Fruit fly (Drosophila melanogaster) whole organism, embryonic: ENCODE results near the gene CG11562.
A peak's percentile ranks its signal among the peaks of the same experiment; 100 is the strongest.

ENCODE experiments used
- Awh ChIP-seq: fragments of 200-800 bp; sonication (Bioruptor generic); IDR thresholded peaks from 2 replicates; pipeline ENCODE4, ENCODE4 v1.3.6; 2022; ENCODE audit warnings: missing biosample characterization, missing genetic modification characterization
- CG10321 ChIP-seq: fragments of 200-800 bp; sonication (Bioruptor generic); IDR thresholded peaks from 2 replicates; pipeline ENCODE4 v1.3.6; 2022; ENCODE audit warnings: missing biosample characterization, missing genetic modification characterization
- CG10366 ChIP-seq: fragments of 200-800 bp; sonication (Bioruptor generic); IDR thresholded peaks from 2 replicates; pipeline ENCODE4 v1.3.6; 2022; ENCODE audit warnings: missing biosample characterization, missing genetic modification characterization
- CG12391 ChIP-seq: fragments of 200-800 bp; sonication (Bioruptor generic); optimal IDR thresholded peaks from 3 replicates; lab custom pipeline; 2018; ENCODE audit warnings: missing biosample characterization, mild to moderate bottlenecking, missing genetic modification characterization, moderate library complexity
- CG15073 ChIP-seq: fragments of 200-800 bp; sonication (Bioruptor generic); optimal IDR thresholded peaks from 2 replicates; lab custom pipeline; 2016; ENCODE audit warnings: missing biosample characterization, missing genetic modification characterization
- CG15514 ChIP-seq: fragments of 200-800 bp; sonication (Bioruptor generic); optimal IDR thresholded peaks from 3 replicates; lab custom pipeline; 2017; ENCODE audit warnings: missing biosample characterization, missing genetic modification characterization, mild to moderate bottlenecking, moderate library complexity, missing genetic modification reagents
- CG1602 ChIP-seq: fragments of 200-800 bp; sonication (Bioruptor generic); optimal IDR thresholded peaks from 3 replicates; lab custom pipeline; 2016; ENCODE audit warnings: missing biosample characterization, missing genetic modification characterization
- CG17912 ChIP-seq: fragments of 200-800 bp; sonication (Bioruptor generic); optimal IDR thresholded peaks from 2 replicates; lab custom pipeline; 2018; ENCODE audit warnings: missing biosample characterization, mild to moderate bottlenecking, missing genetic modification characterization
- CG18619 ChIP-seq: fragments of 200-800 bp; sonication (Bioruptor generic); optimal IDR thresholded peaks from 3 replicates; lab custom pipeline; 2017; ENCODE audit warnings: missing biosample characterization, mild to moderate bottlenecking, missing genetic modification characterization
- CG2199 ChIP-seq: fragments of 200-800 bp; sonication (Bioruptor generic); IDR thresholded peaks from 3 replicates; pipeline ENCODE4 v1.3.6; 2022; ENCODE audit warnings: missing biosample characterization, missing genetic modification characterization
- CG30403 ChIP-seq: fragments of 200-800 bp; sonication (Bioruptor generic); optimal IDR thresholded peaks from 3 replicates; lab custom pipeline; 2016; ENCODE audit warnings: missing biosample characterization, missing genetic modification characterization
- CG3407 ChIP-seq: fragments of 200-800 bp; sonication (Bioruptor generic); optimal IDR thresholded peaks from 2 replicates; lab custom pipeline; 2018; ENCODE audit warnings: missing biosample characterization, mild to moderate bottlenecking, missing genetic modification characterization
- CG4424 ChIP-seq: fragments of 200-800 bp; sonication (Bioruptor generic); optimal IDR thresholded peaks from 3 replicates; lab custom pipeline; 2016; ENCODE audit warnings: missing biosample characterization, missing genetic modification characterization
- CG4730 ChIP-seq: fragments of 200-800 bp; sonication (Bioruptor generic); IDR thresholded peaks from 2 replicates; pipeline ENCODE4 v1.3.6; 2022; ENCODE audit warnings: missing biosample characterization, missing genetic modification characterization
- CG7987 ChIP-seq: fragments of 200-800 bp; sonication (Bioruptor generic); optimal IDR thresholded peaks from 2 replicates; lab custom pipeline; 2018; ENCODE audit warnings: missing biosample characterization, mild to moderate bottlenecking, missing genetic modification characterization, moderate library complexity
- CG9817 ChIP-seq: fragments of 200-800 bp; sonication (Bioruptor generic); optimal IDR thresholded peaks from 2 replicates; lab custom pipeline; 2018; ENCODE audit warnings: missing biosample characterization, mild to moderate bottlenecking, missing genetic modification characterization, moderate library complexity
- CG9876 ChIP-seq: fragments of 200-800 bp; sonication (Bioruptor generic); optimal IDR thresholded peaks from 2 replicates; lab custom pipeline; 2016; ENCODE audit warnings: missing biosample characterization, missing genetic modification characterization
- Doc3 ChIP-seq: fragments of 200-800 bp; sonication (Bioruptor generic); IDR thresholded peaks from 3 replicates; pipeline ENCODE4 v1.3.6; 2022; ENCODE audit warnings: missing biosample characterization, missing genetic modification characterization; ENCODE audit not compliant: partially characterized antibody
- Hey ChIP-seq: fragments of 200-800 bp; sonication (Bioruptor generic); optimal IDR thresholded peaks from 3 replicates; lab custom pipeline; 2018; ENCODE audit warnings: missing biosample characterization, mild to moderate bottlenecking, missing genetic modification characterization
- Hmr ChIP-seq: fragments of 200-800 bp; sonication (Bioruptor generic); optimal IDR thresholded peaks from 3 replicates; lab custom pipeline; 2017; ENCODE audit warnings: mild to moderate bottlenecking, missing biosample characterization, missing genetic modification reagents, missing genetic modification characterization
- Hr3 ChIP-seq: fragments of 200-800 bp; sonication (Bioruptor generic); optimal IDR thresholded peaks from 3 replicates; lab custom pipeline; 2016; ENCODE audit warnings: missing biosample characterization, missing genetic modification characterization
- Lhr ChIP-seq: fragments of 200-800 bp; sonication (Bioruptor generic); optimal IDR thresholded peaks from 3 replicates; lab custom pipeline; 2017; ENCODE audit warnings: mild to moderate bottlenecking, missing biosample characterization, missing genetic modification reagents, missing genetic modification characterization
- Meics ChIP-seq: fragments of 200-800 bp; sonication (Bioruptor generic); optimal IDR thresholded peaks from 2 replicates; lab custom pipeline; 2017; ENCODE audit warnings: missing biosample characterization, mild to moderate bottlenecking, missing genetic modification characterization
- Myb ChIP-seq: fragments of 200-800 bp; sonication (Bioruptor generic); optimal IDR thresholded peaks from 2 replicates; lab custom pipeline; 2016; ENCODE audit warnings: missing biosample characterization, missing genetic modification characterization
- Ptx1 ChIP-seq: fragments of 200-800 bp; sonication (Bioruptor generic); IDR thresholded peaks from 2 replicates; pipeline ENCODE4 v1.3.6; 2022; ENCODE audit warnings: missing biosample characterization, missing genetic modification characterization
- Six4 ChIP-seq: fragments of 200-800 bp; sonication (Bioruptor generic); optimal IDR thresholded peaks from 2 replicates; lab custom pipeline; 2016; ENCODE audit warnings: missing biosample characterization, missing genetic modification characterization
- Sox102F ChIP-seq: fragments of 200-800 bp; sonication (Bioruptor generic); optimal IDR thresholded peaks from 2 replicates; lab custom pipeline; 2018; ENCODE audit warnings: missing biosample characterization, mild to moderate bottlenecking, missing genetic modification characterization, moderate library complexity
- Spps ChIP-seq: fragments of 200-800 bp; sonication (Bioruptor generic); optimal IDR thresholded peaks from 2 replicates; lab custom pipeline; 2018; ENCODE audit warnings: missing biosample characterization, mild to moderate bottlenecking, missing genetic modification characterization
- Sry-β ChIP-seq: fragments of 200-800 bp; sonication (Bioruptor generic); optimal IDR thresholded peaks from 2 replicates; lab custom pipeline; 2018; ENCODE audit warnings: missing biosample characterization, mild to moderate bottlenecking, missing genetic modification characterization, moderate library complexity
- Sry-δ ChIP-seq: fragments of 200-800 bp; sonication (Bioruptor generic); optimal IDR thresholded peaks from 2 replicates; lab custom pipeline; 2016; ENCODE audit warnings: missing biosample characterization, missing genetic modification characterization
- Ssrp ChIP-seq: fragments of 200-800 bp; sonication (Bioruptor generic); optimal IDR thresholded peaks from 2 replicates; lab custom pipeline; 2018; ENCODE audit warnings: missing biosample characterization, mild to moderate bottlenecking, missing genetic modification characterization, moderate library complexity
- Stat92E ChIP-seq, 3 experiments: fragments of >200 bp in 2 of 3; fragments of 200-800 bp in 1 of 3; sonication (Bioruptor generic) in 1 of 3; optimal IDR thresholded peaks; 2 replicates each; lab custom pipeline; 2017 to 2019; ENCODE audit warnings: missing biosample characterization in 3 of 3, missing genetic modification characterization in 3 of 3, mild to moderate bottlenecking in 1 of 3, moderate library complexity in 1 of 3
- Tbp ChIP-seq: fragments of >200 bp; optimal IDR thresholded peaks from 2 replicates; lab custom pipeline; 2018; ENCODE audit warnings: missing biosample characterization, missing genetic modification characterization
- abd-A ChIP-seq: fragments of 200-800 bp; sonication (Bioruptor generic); optimal IDR thresholded peaks from 3 replicates; lab custom pipeline; 2019; ENCODE audit warnings: missing biosample characterization, mild to moderate bottlenecking, missing genetic modification characterization, moderate library complexity
- dpn ChIP-seq, 2 experiments: fragments of 200-800 bp; sonication (Bioruptor generic); optimal IDR thresholded peaks; 3 replicates each; lab custom pipeline; 2016; ENCODE audit warnings: missing biosample characterization in 2 of 2, missing genetic modification characterization in 2 of 2
- dysf ChIP-seq: fragments of 200-800 bp; sonication (Bioruptor generic); IDR thresholded peaks from 3 replicates; pipeline ENCODE4 v1.3.6; 2022; ENCODE audit warnings: missing biosample characterization, missing genetic modification characterization
- eve ChIP-seq, 2 experiments: fragments of >200 bp; optimal IDR thresholded peaks; 2 replicates each; lab custom pipeline; 2017; ENCODE audit warnings: missing biosample characterization in 2 of 2, missing genetic modification characterization in 2 of 2
- fd64A ChIP-seq: fragments of 200-800 bp; sonication (Bioruptor generic); optimal IDR thresholded peaks from 3 replicates; lab custom pipeline; 2018; ENCODE audit warnings: missing biosample characterization, mild to moderate bottlenecking, missing genetic modification characterization
- insv ChIP-seq, 2 experiments: fragments of 200-800 bp; sonication (Bioruptor generic); optimal IDR thresholded peaks; 3 replicates each; lab custom pipeline; 2016 to 2018; ENCODE audit warnings: missing biosample characterization in 2 of 2, missing genetic modification characterization in 2 of 2
- kay ChIP-seq: fragments of 200-800 bp; sonication (Bioruptor generic); optimal IDR thresholded peaks from 2 replicates; lab custom pipeline; 2016; ENCODE audit warnings: missing biosample characterization, missing genetic modification characterization
- lab ChIP-seq: fragments of 200-800 bp; sonication (Bioruptor generic); optimal IDR thresholded peaks from 3 replicates; lab custom pipeline; 2017; ENCODE audit warnings: missing biosample characterization, missing genetic modification characterization, mild to moderate bottlenecking, moderate library complexity, missing genetic modification reagents
- lmd ChIP-seq: fragments of 200-800 bp; sonication (Bioruptor generic); IDR thresholded peaks from 2 replicates; pipeline ENCODE4 v1.3.6; 2022; ENCODE audit warnings: missing biosample characterization, missing genetic modification characterization
- lola ChIP-seq, 3 experiments: fragments of >200 bp in 2 of 3; fragments of 200-800 bp in 1 of 3; sonication (Bioruptor generic) in 1 of 3; optimal IDR thresholded peaks; 2 replicates each; lab custom pipeline; 2017 to 2019; ENCODE audit warnings: missing biosample characterization in 3 of 3, missing genetic modification characterization in 3 of 3, mild to moderate bottlenecking in 1 of 3, moderate library complexity in 1 of 3
- lov ChIP-seq, 2 experiments: fragments of 200-800 bp in 1 of 2; fragments of >200 bp in 1 of 2; sonication (Bioruptor generic) in 1 of 2; IDR thresholded peaks in 1 of 2; optimal IDR thresholded peaks in 1 of 2; 2 replicates in 1 of 2; 3 replicates in 1 of 2; pipeline versions ENCODE4 v1.3.6 to Lab custom; 2017 to 2022; ENCODE audit warnings: missing biosample characterization in 1 of 2, missing genetic modification characterization in 1 of 2
- luna ChIP-seq: fragments of 200-800 bp; sonication (Bioruptor generic); optimal IDR thresholded peaks from 2 replicates; lab custom pipeline; 2016; ENCODE audit warnings: missing biosample characterization, missing genetic modification characterization
- nau ChIP-seq: fragments of 200-800 bp; sonication (Bioruptor generic); optimal IDR thresholded peaks from 3 replicates; lab custom pipeline; 2017; ENCODE audit warnings: missing biosample characterization, mild to moderate bottlenecking, missing genetic modification characterization, missing genetic modification reagents
- nom ChIP-seq: fragments of 200-800 bp; sonication (Bioruptor generic); optimal IDR thresholded peaks from 2 replicates; lab custom pipeline; 2017; ENCODE audit warnings: missing biosample characterization, missing genetic modification characterization, mild to moderate bottlenecking, moderate library complexity, missing genetic modification reagents
- trem ChIP-seq: fragments of 200-800 bp; optimal IDR thresholded peaks from 3 replicates; lab custom pipeline; 2019; ENCODE audit warnings: missing biosample characterization, mild to moderate bottlenecking, missing genetic modification characterization, moderate library complexity
- unc-4 ChIP-seq: fragments of 200-800 bp; sonication (Bioruptor generic); IDR thresholded peaks from 2 replicates; pipeline ENCODE4 v1.3.6; 2022; ENCODE audit warnings: missing biosample characterization, missing genetic modification characterization; ENCODE audit not compliant: partially characterized antibody

Gene CG11562

DNA sequence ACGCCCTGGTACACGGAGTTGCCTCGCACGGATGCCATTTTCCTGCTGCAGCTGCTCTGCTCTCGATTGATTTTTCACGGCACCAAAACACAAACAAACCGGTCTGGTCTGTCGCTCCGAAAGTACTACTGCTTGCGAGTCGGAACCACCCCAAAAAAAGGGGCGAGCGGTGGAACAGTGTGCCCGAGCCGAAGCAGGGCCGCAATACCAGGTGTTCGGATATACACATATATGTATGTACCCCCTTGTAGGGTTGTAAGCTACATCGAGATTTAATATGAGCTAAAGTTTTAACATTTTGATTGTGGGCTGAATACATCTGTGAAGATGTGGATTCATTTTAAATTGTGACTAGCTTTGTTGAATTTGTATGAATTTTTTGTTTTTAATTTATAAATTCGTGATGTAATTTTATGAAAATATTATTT is 6.6 kb upstream of the CG11562 start (continued):
- TF ChIP-seq lmd = peak; percentile 9; the same call in 1 of the 2 replicates
- no peak for TF ChIP-seq CG4730 (GFP tag; lab: Robert Waterston, UW)
- no peak for TF ChIP-seq lab (GFP tag; lab: Kevin White, UChicago)
- TF ChIP-seq CG12391 (tag; lab: Kevin White, UChicago) = peak; percentile 65
- no peak for TF ChIP-seq lov (optimal IDR thresholded peaks at IDR 0.05; lab: Kevin White, UChicago)
- 0 out of 3 replicates have a peak, but pooled peaks have one; percentile 47 for TF ChIP-seq lov (GFP tag; IDR thresholded peaks at IDR 0.05; lab: Robert Waterston, UW)
- peak; percentile 50 for TF ChIP-seq Lhr (GFP tag; lab: Kevin White, UChicago)
- peak in 1 of 3 experiments; percentile 56 for TF ChIP-seq Stat92E (GFP tag; optimal IDR thresholded peaks at IDR 0.05; lab: Kevin White, UChicago)
- TF ChIP-seq Ptx1 (GFP tag; lab: Robert Waterston, UW) = peak; percentile 45; the same call in 1 of the 2 replicates
- TF ChIP-seq CG15073 = no peak
- peak; percentile 20 for TF ChIP-seq luna (GFP tag; lab: Kevin White, UChicago)
- no peak for TF ChIP-seq Hey
- no peak for TF ChIP-seq eve (GFP tag; optimal IDR thresholded peaks at IDR 0.05; lab: Kevin White, UChicago)
- TF ChIP-seq insv (GFP tag; optimal IDR thresholded peaks at IDR 0.05; lab: Kevin White, UChicago) = no peak
- TF ChIP-seq unc-4 (GFP tag; lab: Robert Waterston, UW) = peak; percentile 43; the same call in 1 of the 2 replicates
- peak; percentile 65 for TF ChIP-seq trem (tag; lab: Kevin White, UChicago)
- TF ChIP-seq Sry-β (GFP tag; lab: Kevin White, UChicago) = peak; percentile 6
- peak; percentile 54 for TF ChIP-seq CG7987 (GFP tag; lab: Kevin White, UChicago)
- TF ChIP-seq CG10321 (GFP tag; lab: Robert Waterston, UW) = no peak
- TF ChIP-seq CG2199 (GFP tag; lab: Robert Waterston, UW) = 0 out of 3 replicates have a peak, but pooled peaks have one; percentile 18
- peak; percentile 13 for TF ChIP-seq CG18619 (GFP tag; lab: Kevin White, UChicago)
- TF ChIP-seq Ssrp = no peak
- peak; percentile 72 for TF ChIP-seq Meics (GFP tag; lab: Kevin White, UChicago)
- TF ChIP-seq Sox102F (GFP tag; lab: Kevin White, UChicago) = peak; percentile 46
- peak; percentile 50 for TF ChIP-seq Myb (GFP tag; lab: Kevin White, UChicago)
- TF ChIP-seq CG9817 (tag; lab: Kevin White, UChicago) = peak; percentile 48
- peak; percentile 5 for TF ChIP-seq abd-A (tag; lab: Kevin White, UChicago)
- TF ChIP-seq dysf = 0 out of 3 replicates have a peak, but pooled peaks have one; percentile 42
- TF ChIP-seq Hr3 (GFP tag; lab: Kevin White, UChicago) = peak; percentile 29
- no peak for TF ChIP-seq CG4424 (GFP tag; lab: Kevin White, UChicago)
- peak; percentile 24 to 32 for TF ChIP-seq dpn (GFP tag; optimal IDR thresholded peaks at IDR 0.05; lab: Kevin White, UChicago)
- TF ChIP-seq CG10366 (GFP tag; lab: Robert Waterston, UW) = no peak
- TF ChIP-seq Tbp = no peak
- peak; percentile 28 for TF ChIP-seq nom (GFP tag; lab: Kevin White, UChicago)
- TF ChIP-seq fd64A (GFP tag; lab: Kevin White, UChicago) = peak; percentile 16
- TF ChIP-seq Six4 (GFP tag; lab: Kevin White, UChicago) = peak; percentile 28
- TF ChIP-seq Sry-δ (GFP tag; lab: Kevin White, UChicago) = peak; percentile 54
- peak; percentile 72 for TF ChIP-seq Hmr (GFP tag; lab: Kevin White, UChicago)
- peak in 1 of 3 experiments; percentile 36 for TF ChIP-seq lola (GFP tag; optimal IDR thresholded peaks at IDR 0.05; lab: Kevin White, UChicago)
- TF ChIP-seq Doc3 (GFP tag; lab: Robert Waterston, UW) = no peak
- TF ChIP-seq CG1602 (GFP tag; lab: Kevin White, UChicago) = no peak
- TF ChIP-seq Spps (tag; lab: Kevin White, UChicago) = peak; percentile 38
- peak; percentile 97 for TF ChIP-seq CG15514 (GFP tag; lab: Kevin White, UChicago)
- peak; percentile 53 for TF ChIP-seq Awh (GFP tag; lab: Robert Waterston, UW)
- TF ChIP-seq CG30403 (GFP tag; lab: Kevin White, UChicago) = peak; percentile 59
- TF ChIP-seq CG3407 (GFP tag; lab: Kevin White, UChicago) = peak; percentile 19
- peak; percentile 53 for TF ChIP-seq CG17912
- no peak for TF ChIP-seq CG9876
- TF ChIP-seq kay (GFP tag; lab: Kevin White, UChicago) = no peak
- no peak for TF ChIP-seq nau (GFP tag; lab: Kevin White, UChicago)
